Fruit fly (Drosophila melanogaster): ENCODE data around the gene Herc4.

The Herc4 gene

DNA sequence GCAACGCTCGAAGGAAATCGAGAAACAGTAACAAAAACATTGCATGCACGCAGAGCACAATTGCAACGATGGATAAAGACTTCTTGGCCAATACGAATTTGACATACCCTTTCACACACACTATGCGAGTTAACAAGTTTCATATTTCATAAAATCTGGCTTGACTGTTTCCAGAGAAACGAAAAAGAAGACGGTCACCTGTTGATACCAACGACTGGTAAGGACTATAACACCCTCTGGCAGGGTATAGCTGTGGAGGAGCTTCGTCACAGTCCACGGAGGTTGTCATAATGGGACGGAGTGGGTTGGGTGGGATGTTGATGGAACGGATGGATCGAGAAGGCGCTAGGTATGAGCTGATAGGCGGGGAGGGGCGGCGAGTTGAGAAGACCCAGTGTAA is 34.8 kb downstream of the Herc4 start (continued):
- peak; percentile 83 to 84 for TF ChIP-seq ss (GFP tag; optimal IDR thresholded peaks at IDR 0.05)
- TF ChIP-seq CG3032 (tag; optimal IDR thresholded peaks at IDR 0.05): peak; percentile 74
- TF ChIP-seq CG16779 (tag; optimal IDR thresholded peaks at IDR 0.05): no peak
- TF ChIP-seq Hr38 (GFP tag; optimal IDR thresholded peaks at IDR 0.05): no peak
- peak; percentile 81 for TF ChIP-seq CG8119 (GFP tag; IDR thresholded peaks at IDR 0.05)
- peak; percentile 54 for TF ChIP-seq CG11762 (GFP tag; optimal IDR thresholded peaks at IDR 0.05; ENCODE audit: insufficient read depth)
- peak; percentile 78 for TF ChIP-seq lz (GFP tag; optimal IDR thresholded peaks at IDR 0.05)
- TF ChIP-seq fkh (GFP tag; optimal IDR thresholded peaks at IDR 0.05): no peak
- TF ChIP-seq dac (GFP tag; optimal IDR thresholded peaks at IDR 0.05): peak; percentile 74
- peak; percentile 73 for TF ChIP-seq CG6792 (GFP tag; optimal IDR thresholded peaks at IDR 0.05)
- peak; percentile 70 for TF ChIP-seq CG34406 (GFP tag; optimal IDR thresholded peaks at IDR 0.05)

DNA sequence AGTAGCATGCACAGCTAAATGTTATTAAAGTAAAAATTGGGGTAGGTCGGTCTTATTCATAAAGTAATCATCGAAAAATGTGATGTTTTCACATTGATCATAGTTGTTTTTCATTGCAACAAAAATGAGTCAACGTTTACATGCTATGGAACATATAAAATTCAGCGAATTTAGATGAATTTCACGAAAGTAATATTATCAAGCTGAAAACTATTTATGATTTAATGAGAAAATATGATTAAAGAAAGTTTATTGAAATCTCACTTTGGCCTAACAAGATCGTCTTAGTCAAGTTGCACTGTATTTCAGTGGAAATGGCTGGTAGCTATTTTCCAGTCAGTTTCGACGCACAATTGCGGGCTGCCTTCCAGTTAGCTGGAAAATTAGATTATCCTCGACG is 35.4 kb downstream of the Herc4 start:
- TF ChIP-seq CG6808 (GFP tag; optimal IDR thresholded peaks at IDR 0.05): no peak
- peak; percentile 48 for TF ChIP-seq Eip78C (GFP tag)
- peak; percentile 24 for TF ChIP-seq Met (GFP tag; optimal IDR thresholded peaks at IDR 0.05)
- TF ChIP-seq acj6 (GFP tag; optimal IDR thresholded peaks at IDR 0.05): peak; percentile 26
- peak; percentile 9 for TF ChIP-seq esn (GFP tag; optimal IDR thresholded peaks at IDR 0.05)
- TF ChIP-seq CG11762 (GFP tag; optimal IDR thresholded peaks at IDR 0.05; ENCODE audit: insufficient read depth): no peak
- TF ChIP-seq cyc (GFP tag; optimal IDR thresholded peaks at IDR 0.05): no peak
- TF ChIP-seq Gug (GFP tag; IDR thresholded peaks at IDR 0.05): no peak
- TF ChIP-seq CG31627 (GFP tag; optimal IDR thresholded peaks at IDR 0.05): peak; percentile 0
- TF ChIP-seq spab (GFP tag; optimal IDR thresholded peaks at IDR 0.05): no peak
- TF ChIP-seq Hr4 (GFP tag; optimal IDR thresholded peaks at IDR 0.05): peak; percentile 16

DNA sequence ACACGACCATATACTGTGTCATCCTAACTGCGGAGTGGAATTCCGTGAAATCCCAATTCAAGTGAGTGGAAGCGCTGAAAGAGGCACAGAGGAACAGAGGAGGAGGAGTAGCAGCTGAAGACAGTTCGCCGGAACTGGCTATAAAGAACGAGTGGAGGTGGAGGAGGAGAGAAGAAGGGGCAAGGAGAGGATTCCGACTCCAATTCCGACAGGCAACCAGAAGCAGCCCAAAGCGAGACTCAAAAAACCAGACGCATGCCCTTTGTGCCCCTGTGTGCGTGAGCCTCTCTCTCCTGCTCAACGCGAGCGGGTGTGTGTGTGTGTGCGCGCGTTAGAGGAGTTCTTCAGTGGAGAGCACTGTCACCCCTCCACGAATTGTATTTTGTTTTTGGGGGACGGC is 35.9 kb downstream of the Herc4 start:
- TF ChIP-seq CG8632 (GFP tag; optimal IDR thresholded peaks at IDR 0.05) (no peak), Hr4 (GFP tag; optimal IDR thresholded peaks at IDR 0.05) (no peak), svp (GFP tag) (peak; percentile 25), CG11294 (GFP tag; IDR thresholded peaks at IDR 0.05) (no peak), CG6276 (GFP tag; optimal IDR thresholded peaks at IDR 0.05) (no peak), CG11762 (GFP tag; optimal IDR thresholded peaks at IDR 0.05; ENCODE audit: insufficient read depth) (no peak), CG3919 (GFP tag; optimal IDR thresholded peaks at IDR 0.05) (no peak), fd85E (GFP tag; optimal IDR thresholded peaks at IDR 0.05) (no peak), Eip78C (GFP tag) (no peak), Met (GFP tag; optimal IDR thresholded peaks at IDR 0.05) (no peak), CG10631 (GFP tag; optimal IDR thresholded peaks at IDR 0.05) (no peak), topi (GFP tag; optimal IDR thresholded peaks at IDR 0.05) (no peak), Sox15 (GFP tag; optimal IDR thresholded peaks at IDR 0.05) (no peak), esn (GFP tag; optimal IDR thresholded peaks at IDR 0.05) (no peak), fd59A (GFP tag; optimal IDR thresholded peaks at IDR 0.05) (no peak), Hr39 (GFP tag; optimal IDR thresholded peaks at IDR 0.05) (no peak), vri (GFP tag; optimal IDR thresholded peaks at IDR 0.05) (no peak), Sox102F (GFP tag; optimal IDR thresholded peaks at IDR 0.05) (no peak), ss (GFP tag; optimal IDR thresholded peaks at IDR 0.05) (peak in 1 of 2 experiments; percentile 28), CG1621 (tag; optimal IDR thresholded peaks at IDR 0.05) (peak; percentile 64), CG7368 (GFP tag; optimal IDR thresholded peaks at IDR 0.05) (no peak), CG9139 (GFP tag; optimal IDR thresholded peaks at IDR 0.05) (no peak), CG6163 (GFP tag; IDR thresholded peaks at IDR 0.05) (0 out of 3 replicates have a peak, but pooled peaks have one; percentile 17), net (GFP tag; optimal IDR thresholded peaks at IDR 0.05) (no peak), dsx (GFP tag; optimal IDR thresholded peaks at IDR 0.05; ENCODE audit: poor library complexity, severe bottlenecking) (no peak), eg (GFP tag; IDR thresholded peaks at IDR 0.05) (no peak), Blimp-1 (GFP tag; optimal IDR thresholded peaks at IDR 0.05) (no peak), Eip75B (GFP tag; optimal IDR thresholded peaks at IDR 0.05) (no peak)
